Worm (Caenorhabditis elegans) whole organism, young adult: ENCODE results near the gene M116.5.

Experiments
- C06A6.2 ChIP-seq: fragments of 200-800 bp; sonication (Bioruptor generic); conservative IDR thresholded peaks from 2 replicates; pipeline ENCODE4 v1.3.6; 2022; ENCODE audit warnings: missing genetic modification characterization, missing compliant biosample characterization
- F49E8.2 ChIP-seq: sonication (generic microtip); optimal IDR thresholded peaks from 3 replicates; lab custom pipeline; 2017; ENCODE audit warnings: missing genetic modification characterization, mild to moderate bottlenecking, missing compliant biosample characterization, antibody characterized with exemption, moderate library complexity; ENCODE audit not compliant: insufficient read depth
- akir-1 ChIP-seq: fragments of 200-800 bp; sonication (Bioruptor generic); optimal IDR thresholded peaks from 2 replicates; lab custom pipeline; 2018; ENCODE audit warnings: mild to moderate bottlenecking, missing genetic modification characterization, moderate library complexity, missing compliant biosample characterization
- atf-7 ChIP-seq: sonication (generic microtip); optimal IDR thresholded peaks from 2 replicates; lab custom pipeline; 2017; ENCODE audit warnings: mild to moderate bottlenecking, missing genetic modification characterization, missing compliant biosample characterization
- ceh-79 ChIP-seq: sonication (generic microtip); optimal IDR thresholded peaks from 2 replicates; lab custom pipeline; 2017; ENCODE audit warnings: mild to moderate bottlenecking, missing genetic modification characterization, missing compliant biosample characterization
- efl-1 ChIP-seq: fragments of 150-350 bp; optimal IDR thresholded peaks from 2 replicates; lab custom pipeline; 2014; ENCODE audit warnings: missing biosample characterization, missing genetic modification reagents, missing genetic modification characterization
- ets-4 ChIP-seq: fragments of 200-800 bp; sonication (Bioruptor generic); optimal IDR thresholded peaks from 2 replicates; lab custom pipeline; 2018; ENCODE audit warnings: mild to moderate bottlenecking, missing genetic modification characterization, missing compliant biosample characterization
- gei-17 ChIP-seq: fragments of 200-800 bp; sonication (Bioruptor generic); optimal IDR thresholded peaks from 2 replicates; lab custom pipeline; 2018; ENCODE audit warnings: mild to moderate bottlenecking, missing genetic modification characterization, missing compliant biosample characterization
- rec-8 ChIP-seq, 2 experiments: sonication (generic microtip); optimal IDR thresholded peaks; 2 replicates each; lab custom pipeline; 2016; ENCODE audit warnings: mild to moderate bottlenecking in 2 of 2, missing genetic modification characterization in 2 of 2, missing genetic modification reagents in 2 of 2, missing genotype in 2 of 2, missing biosample characterization in 1 of 2, missing compliant biosample characterization in 1 of 2, moderate library complexity in 1 of 2
- snpc-4 ChIP-seq, 5 experiments: fragments of 150-350 bp in 1 of 5; sonication (generic microtip) in 4 of 5; optimal IDR thresholded peaks; 2 replicates each; lab custom pipeline; 2014 to 2018; ENCODE audit warnings: missing genetic modification characterization in 5 of 5, missing biosample characterization in 3 of 5, antibody characterized with exemption in 2 of 5, mild to moderate bottlenecking in 2 of 5, missing compliant biosample characterization in 2 of 5, missing genotype in 2 of 5, moderate library complexity in 2 of 5, missing genetic modification reagents in 1 of 5
- tbx-9 ChIP-seq: sonication (generic microtip); optimal IDR thresholded peaks from 2 replicates; lab custom pipeline; 2016; ENCODE audit warnings: borderline replicate concordance, missing genetic modification characterization, inconsistent platforms, missing compliant biosample characterization
- unc-130 ChIP-seq: sonication (generic microtip); optimal IDR thresholded peaks from 2 replicates; lab custom pipeline; 2016; ENCODE audit warnings: missing genetic modification reagents, missing genetic modification characterization, missing compliant biosample characterization

- TF ChIP-seq akir-1 (GFP tag; lab: Kevin White, UChicago) (no peak), ets-4 (GFP tag; lab: Kevin White, UChicago) (no peak), rec-8 (tag; optimal IDR thresholded peaks at IDR 0.05; lab: Kevin White, UChicago) (no peak), unc-130 (no peak), snpc-4 (GFP tag; optimal IDR thresholded peaks at IDR 0.05; lab: Kevin White, UChicago) (no peak), snpc-4 (tag; optimal IDR thresholded peaks at IDR 0.05; lab: Kevin White, UChicago) (peak in 2 of 4 experiments; percentile 53 to 80), efl-1 (GFP tag; lab: Kevin White, UChicago) (no peak), C06A6.2 (GFP tag; lab: Robert Waterston, UW) (no peak), F49E8.2 (tag; lab: Kevin White, UChicago) (no peak), ceh-79 (tag; lab: Kevin White, UChicago) (no peak), tbx-9 (tag; lab: Kevin White, UChicago) (no peak), atf-7 (no peak), gei-17 (no peak)
Measured at ce11 chrIV:8379278-8379677, 41.6 kb downstream of the M116.5 start, which contains the start of gene nap-1.
